Fruit fly (Drosophila melanogaster) whole organism, embryonic: Measurements from ENCODE around the gene CG34461.

Experiments
- Antp ChIP-seq: fragments of 200-800 bp; sonication (Bioruptor generic); optimal IDR thresholded peaks from 3 replicates; lab custom pipeline; 2016; ENCODE audit warnings: missing biosample characterization, missing genetic modification characterization
- B-H2 ChIP-seq: fragments of 200-800 bp; sonication (Bioruptor generic); optimal IDR thresholded peaks from 2 replicates; lab custom pipeline; 2018; ENCODE audit warnings: missing biosample characterization, mild to moderate bottlenecking, missing genetic modification characterization
- CG10565 ChIP-seq: fragments of 200-800 bp; sonication (Bioruptor generic); optimal IDR thresholded peaks from 3 replicates; lab custom pipeline; 2016; ENCODE audit warnings: missing biosample characterization, mild to moderate bottlenecking, missing genetic modification characterization
- CG13296 ChIP-seq: fragments of 200-800 bp; sonication (Bioruptor generic); optimal IDR thresholded peaks from 3 replicates; lab custom pipeline; 2018; ENCODE audit warnings: missing biosample characterization, mild to moderate bottlenecking, missing genetic modification characterization
- CG13894 ChIP-seq: fragments of 200-800 bp; sonication (Bioruptor generic); optimal IDR thresholded peaks from 3 replicates; lab custom pipeline; 2018; ENCODE audit warnings: missing biosample characterization, mild to moderate bottlenecking, missing genetic modification characterization, moderate library complexity
- CG15269 ChIP-seq: fragments of 200-800 bp; sonication (Bioruptor generic); optimal IDR thresholded peaks from 2 replicates; lab custom pipeline; 2018; ENCODE audit warnings: missing biosample characterization, mild to moderate bottlenecking, missing genetic modification characterization, moderate library complexity
- CG16779 ChIP-seq: fragments of 200-800 bp; sonication (Bioruptor generic); IDR thresholded peaks from 2 replicates; pipeline ENCODE4 v1.3.6; 2022; ENCODE audit warnings: missing biosample characterization, missing genetic modification characterization
- CG17802 ChIP-seq: fragments of 200-800 bp; sonication (Bioruptor generic); optimal IDR thresholded peaks from 2 replicates; lab custom pipeline; 2018; ENCODE audit warnings: missing biosample characterization, mild to moderate bottlenecking, missing genetic modification characterization, moderate library complexity
- CG18764 ChIP-seq: fragments of 200-800 bp; sonication (Bioruptor generic); optimal IDR thresholded peaks from 3 replicates; lab custom pipeline; 2016; ENCODE audit warnings: missing biosample characterization, missing genetic modification characterization
- CG2199 ChIP-seq: fragments of 200-800 bp; sonication (Bioruptor generic); IDR thresholded peaks from 3 replicates; pipeline ENCODE4 v1.3.6; 2022; ENCODE audit warnings: missing biosample characterization, missing genetic modification characterization
- CG42726 ChIP-seq: fragments of 200-800 bp; sonication (Bioruptor generic); IDR thresholded peaks from 2 replicates; pipeline ENCODE4 v1.3.6; 2022; ENCODE audit warnings: missing biosample characterization, missing genetic modification characterization; ENCODE audit not compliant: partially characterized antibody
- CG4617 ChIP-seq: fragments of 200-800 bp; sonication (Bioruptor generic); optimal IDR thresholded peaks from 3 replicates; lab custom pipeline; 2016; ENCODE audit warnings: missing biosample characterization, missing genetic modification characterization, borderline replicate concordance
- CG4820 ChIP-seq: fragments of 200-800 bp; sonication (Bioruptor generic); optimal IDR thresholded peaks from 3 replicates; lab custom pipeline; 2016; ENCODE audit warnings: missing biosample characterization, missing genetic modification characterization
- CG6654 ChIP-seq: fragments of 200-800 bp; sonication (Bioruptor generic); optimal IDR thresholded peaks from 2 replicates; lab custom pipeline; 2017; ENCODE audit warnings: missing biosample characterization, mild to moderate bottlenecking, missing genetic modification characterization
- CG6683 ChIP-seq: fragments of 200-800 bp; sonication (Bioruptor generic); optimal IDR thresholded peaks from 2 replicates; lab custom pipeline; 2017; ENCODE audit warnings: missing biosample characterization, mild to moderate bottlenecking, missing genetic modification characterization, missing genetic modification reagents
- CG9437 ChIP-seq: fragments of 200-800 bp; sonication (Bioruptor generic); optimal IDR thresholded peaks from 2 replicates; lab custom pipeline; 2018; ENCODE audit warnings: missing biosample characterization, mild to moderate bottlenecking, missing genetic modification characterization
- D ChIP-seq, 2 experiments: fragments of 200-800 bp in 1 of 2; fragments of >200 bp in 1 of 2; sonication (Bioruptor generic) in 1 of 2; optimal IDR thresholded peaks; 2 replicates in 1 of 2; 3 replicates in 1 of 2; lab custom pipeline; 2017; ENCODE audit warnings: mild to moderate bottlenecking in 1 of 2, missing biosample characterization in 1 of 2, missing genetic modification characterization in 1 of 2, missing genetic modification reagents in 1 of 2
- Dek ChIP-seq: fragments of 200-800 bp; sonication (Bioruptor generic); optimal IDR thresholded peaks from 3 replicates; lab custom pipeline; 2019; ENCODE audit warnings: missing biosample characterization, mild to moderate bottlenecking, missing genetic modification characterization, moderate library complexity
- Dll ChIP-seq: fragments of 200-800 bp; sonication (Bioruptor generic); IDR thresholded peaks from 4 replicates; pipeline ENCODE4 v1.3.6; 2022; ENCODE audit warnings: missing biosample characterization, missing genetic modification characterization; ENCODE audit not compliant: partially characterized antibody
- Eip74EF ChIP-seq, 2 experiments: fragments of 200-800 bp in 1 of 2; fragments of >200 bp in 1 of 2; sonication (Bioruptor generic) in 1 of 2; optimal IDR thresholded peaks; 2 replicates each; lab custom pipeline; 2017 to 2019; ENCODE audit warnings: missing biosample characterization in 2 of 2, missing genetic modification characterization in 2 of 2, mild to moderate bottlenecking in 1 of 2, moderate library complexity in 1 of 2
- Elba2 ChIP-seq: fragments of 200-800 bp; sonication (Bioruptor generic); optimal IDR thresholded peaks from 3 replicates; lab custom pipeline; 2016; ENCODE audit warnings: missing biosample characterization, missing genetic modification characterization
- GATAe ChIP-seq: fragments of 200-800 bp; sonication (Bioruptor generic); conservative IDR thresholded peaks from 2 replicates; pipeline ENCODE4 v1.3.6; 2022; ENCODE audit warnings: missing biosample characterization, missing genetic modification characterization
- HLH3B ChIP-seq: fragments of 200-800 bp; sonication (Bioruptor generic); IDR thresholded peaks from 2 replicates; pipeline ENCODE4 v1.3.6; 2022; ENCODE audit warnings: missing biosample characterization, missing genetic modification characterization
- Hmx ChIP-seq: fragments of 200-800 bp; sonication (Bioruptor generic); optimal IDR thresholded peaks from 2 replicates; lab custom pipeline; 2016; ENCODE audit warnings: missing biosample characterization, missing genetic modification characterization
- Hsf ChIP-seq: fragments of 200-800 bp; sonication (Bioruptor generic); optimal IDR thresholded peaks from 3 replicates; lab custom pipeline; 2016; ENCODE audit warnings: missing biosample characterization, missing genetic modification characterization
- Lhr ChIP-seq: fragments of 200-800 bp; sonication (Bioruptor generic); optimal IDR thresholded peaks from 3 replicates; lab custom pipeline; 2017; ENCODE audit warnings: mild to moderate bottlenecking, missing biosample characterization, missing genetic modification reagents, missing genetic modification characterization
- Lpt ChIP-seq: fragments of >200 bp; optimal IDR thresholded peaks from 2 replicates; lab custom pipeline; 2018; ENCODE audit warnings: missing biosample characterization, missing genetic modification characterization
- Max ChIP-seq: fragments of 200-800 bp; sonication (Bioruptor generic); optimal IDR thresholded peaks from 2 replicates; lab custom pipeline; 2016; ENCODE audit warnings: missing biosample characterization, mild to moderate bottlenecking, missing genetic modification characterization
- NC2α ChIP-seq: fragments of 200-800 bp; sonication (Bioruptor generic); optimal IDR thresholded peaks from 2 replicates; lab custom pipeline; 2016; ENCODE audit warnings: missing biosample characterization, missing genetic modification characterization
- Nf-YB ChIP-seq: fragments of 200-800 bp; sonication (Bioruptor generic); optimal IDR thresholded peaks from 3 replicates; lab custom pipeline; 2019; ENCODE audit warnings: missing biosample characterization, mild to moderate bottlenecking, missing genetic modification characterization, moderate library complexity
- Oli ChIP-seq: fragments of 200-800 bp; sonication (Bioruptor generic); optimal IDR thresholded peaks from 2 replicates; lab custom pipeline; 2018; ENCODE audit warnings: missing biosample characterization, mild to moderate bottlenecking, missing genetic modification characterization, moderate library complexity
- Pdp1 ChIP-seq, 2 experiments: fragments of 200-800 bp; sonication (Bioruptor generic); optimal IDR thresholded peaks; 3 replicates each; lab custom pipeline; 2016; ENCODE audit warnings: missing biosample characterization in 2 of 2, missing genetic modification characterization in 2 of 2, mild to moderate bottlenecking in 1 of 2, moderate library complexity in 1 of 2
- Ptx1 ChIP-seq: fragments of 200-800 bp; sonication (Bioruptor generic); IDR thresholded peaks from 2 replicates; pipeline ENCODE4 v1.3.6; 2022; ENCODE audit warnings: missing biosample characterization, missing genetic modification characterization
- dimm ChIP-seq: fragments of 200-800 bp; sonication (Bioruptor generic); IDR thresholded peaks from 2 replicates; pipeline ENCODE4 v1.3.6; 2022; ENCODE audit warnings: missing biosample characterization, missing genetic modification characterization
- gem ChIP-seq: fragments of 200-800 bp; sonication (Bioruptor generic); optimal IDR thresholded peaks from 2 replicates; lab custom pipeline; 2019; ENCODE audit warnings: missing biosample characterization, mild to moderate bottlenecking, missing genetic modification characterization, moderate library complexity
- ind ChIP-seq: fragments of 200-800 bp; sonication (Bioruptor generic); optimal IDR thresholded peaks from 3 replicates; lab custom pipeline; 2016; ENCODE audit warnings: missing biosample characterization, missing genetic modification characterization
- inv ChIP-seq: fragments of 200-800 bp; sonication (Bioruptor generic); IDR thresholded peaks from 2 replicates; pipeline ENCODE4 v1.3.6; 2022; ENCODE audit warnings: missing biosample characterization, missing genetic modification characterization; ENCODE audit not compliant: partially characterized antibody
- jigr1 ChIP-seq: fragments of 200-800 bp; sonication (Bioruptor generic); IDR thresholded peaks from 3 replicates; pipeline ENCODE4 v1.3.6; 2022; ENCODE audit warnings: missing biosample characterization, missing genetic modification characterization
- knrl ChIP-seq: fragments of 200-800 bp; sonication (Bioruptor generic); IDR thresholded peaks from 3 replicates; pipeline ENCODE4 v1.3.6; 2022; ENCODE audit warnings: missing biosample characterization, missing genetic modification characterization; ENCODE audit not compliant: partially characterized antibody
- mam ChIP-seq: fragments of 200-800 bp; sonication (Bioruptor generic); optimal IDR thresholded peaks from 3 replicates; lab custom pipeline; 2016; ENCODE audit warnings: missing biosample characterization, missing genetic modification characterization
- pho ChIP-seq: fragments of 200-800 bp; sonication (Bioruptor generic); optimal IDR thresholded peaks from 2 replicates; lab custom pipeline; 2016; ENCODE audit warnings: missing biosample characterization, missing genetic modification characterization
- pnt ChIP-seq: fragments of 200-800 bp; sonication (Bioruptor generic); optimal IDR thresholded peaks from 3 replicates; lab custom pipeline; 2016; ENCODE audit warnings: missing biosample characterization, missing genetic modification characterization
- slou ChIP-seq: fragments of 200-800 bp; sonication (Bioruptor generic); optimal IDR thresholded peaks from 3 replicates; lab custom pipeline; 2016; ENCODE audit warnings: missing biosample characterization, missing genetic modification characterization
- slp2 ChIP-seq: fragments of 200-800 bp; sonication (Bioruptor generic); optimal IDR thresholded peaks from 2 replicates; lab custom pipeline; 2016; ENCODE audit warnings: missing biosample characterization, missing genetic modification characterization
- tap ChIP-seq: fragments of 200-800 bp; optimal IDR thresholded peaks from 3 replicates; lab custom pipeline; 2019; ENCODE audit warnings: missing biosample characterization, mild to moderate bottlenecking, missing genetic modification characterization, moderate library complexity
- unc-4 ChIP-seq: fragments of 200-800 bp; sonication (Bioruptor generic); IDR thresholded peaks from 2 replicates; pipeline ENCODE4 v1.3.6; 2022; ENCODE audit warnings: missing biosample characterization, missing genetic modification characterization; ENCODE audit not compliant: partially characterized antibody
- zen ChIP-seq: fragments of 200-800 bp; sonication (Bioruptor generic); optimal IDR thresholded peaks from 3 replicates; lab custom pipeline; 2018; ENCODE audit warnings: missing biosample characterization, mild to moderate bottlenecking, missing genetic modification characterization, moderate library complexity

CG34461 gene

DNA sequence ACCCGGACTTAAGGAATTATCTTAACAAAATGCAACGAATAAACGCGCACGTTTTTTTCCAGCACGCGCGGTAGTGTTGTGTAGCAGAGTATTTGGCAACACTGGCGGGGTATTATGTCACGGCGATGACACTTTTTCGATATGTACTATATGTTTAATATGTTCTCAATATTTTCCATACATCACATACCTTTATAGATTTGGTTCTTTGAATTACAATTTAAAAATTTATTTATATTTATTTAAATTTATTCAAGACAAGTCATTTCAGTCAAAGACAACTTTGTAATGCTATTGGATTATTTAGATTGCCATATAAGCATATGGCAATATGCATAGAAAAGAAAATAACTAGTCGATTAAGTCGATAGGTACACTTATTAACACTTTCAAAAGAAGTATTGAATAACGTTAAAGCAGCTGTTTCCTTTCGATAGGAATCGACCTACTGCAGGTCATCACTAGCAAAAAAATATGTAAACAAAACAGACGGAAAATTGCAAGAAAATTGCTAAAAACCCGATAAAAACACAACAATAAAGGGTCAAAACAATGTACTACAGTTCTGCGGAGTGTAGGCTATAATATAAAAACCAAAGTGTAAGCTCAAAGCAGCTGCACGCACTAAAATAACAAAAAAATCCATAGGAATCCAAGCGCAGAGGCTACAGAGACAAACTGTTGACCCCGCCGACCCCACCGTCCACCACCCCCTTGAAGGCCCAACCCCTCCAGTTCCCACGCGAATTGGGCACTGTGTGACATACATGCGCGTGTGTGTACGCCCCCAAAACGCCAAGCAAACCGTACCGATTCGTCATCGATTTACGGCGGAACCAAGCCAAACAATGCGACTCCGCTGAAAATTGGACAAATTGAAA is 20.7 kb downstream of the CG34461 start, which contains the start of the genes CG7182 and GAPcenA (continued):
- TF ChIP-seq knrl (peak; percentile 71; the same call in 2 of the 3 replicates), CG10565 (GFP tag; lab: Kevin White, UChicago) (no peak), gem (tag; lab: Kevin White, UChicago) (no peak), slp2 (peak; percentile 0), jigr1 (GFP tag; lab: Robert Waterston, UW) (no peak), Nf-YB (GFP tag; lab: Kevin White, UChicago) (peak; percentile 57), CG17802 (tag; lab: Kevin White, UChicago) (peak; percentile 11), slou (peak; percentile 16), Hmx (no peak), Ptx1 (GFP tag; lab: Robert Waterston, UW) (peak; percentile 67), dimm (no peak), B-H2 (GFP tag; lab: Kevin White, UChicago) (peak; percentile 83), Max (GFP tag; lab: Kevin White, UChicago) (peak; percentile 77), CG42726 (GFP tag; lab: Robert Waterston, UW) (no peak), Oli (peak; percentile 70), ind (peak; percentile 71), CG16779 (GFP tag; lab: Robert Waterston, UW) (no peak), NC2α (no peak), tap (tag; lab: Kevin White, UChicago) (peak; percentile 59), Pdp1 (GFP tag; optimal IDR thresholded peaks at IDR 0.05; lab: Kevin White, UChicago) (peak in 1 of 2 experiments; percentile 82), Hsf (GFP tag; lab: Kevin White, UChicago) (peak; percentile 36), Lpt (no peak), HLH3B (GFP tag; lab: Robert Waterston, UW) (peak; percentile 54; the same call in 1 of the 2 replicates), Dek (peak; percentile 76), CG13296 (GFP tag; lab: Kevin White, UChicago) (peak; percentile 57), CG6683 (GFP tag; lab: Kevin White, UChicago) (peak; percentile 47), pnt (GFP tag; lab: Kevin White, UChicago) (no peak), Antp (peak; percentile 16), CG9437 (peak; percentile 67), CG2199 (no peak), Lhr (GFP tag; lab: Kevin White, UChicago) (peak; percentile 34), unc-4 (GFP tag; lab: Robert Waterston, UW) (peak; percentile 64), Elba2 (GFP tag; lab: Kevin White, UChicago) (peak; percentile 60), inv (no peak), zen (tag; lab: Kevin White, UChicago) (peak; percentile 56), mam (peak; percentile 73), pho (peak; percentile 39), CG18764 (GFP tag; lab: Kevin White, UChicago) (peak; percentile 42), CG13894 (tag; lab: Kevin White, UChicago) (peak; percentile 71), Dll (peak; percentile 72), CG4820 (peak; percentile 59), CG4617 (GFP tag; lab: Kevin White, UChicago) (peak; percentile 44), Eip74EF (GFP tag; optimal IDR thresholded peaks at IDR 0.05; lab: Kevin White, UChicago) (peak in 1 of 2 experiments; percentile 38), CG6654 (GFP tag; lab: Kevin White, UChicago) (peak; percentile 22), CG15269 (tag; lab: Kevin White, UChicago) (peak; percentile 76), GATAe (no peak), D (optimal IDR thresholded peaks at IDR 0.05; lab: Kevin White, UChicago) (no peak), D (GFP tag; optimal IDR thresholded peaks at IDR 0.05; lab: Kevin White, UChicago) (peak; percentile 53)
